Worm (Caenorhabditis elegans): ENCODE results near the gene Y38C1AA.1.

The Y38C1AA.1 gene

ce11 chrIV:172990-173389, 35.0 kb upstream of the Y38C1AA.1 start:
- TF ChIP-seq pha-4 (tag; optimal IDR thresholded peaks at IDR 0.05) (no peak), hmg-11 (tag; optimal IDR thresholded peaks at IDR 0.05) (no peak), fkh-10 (GFP tag; optimal IDR thresholded peaks at IDR 0.05) (no peak), tbx-2 (tag; optimal IDR thresholded peaks at IDR 0.05) (no peak), jun-1 (tag; optimal IDR thresholded peaks at IDR 0.05) (no peak), lin-15B (tag; optimal IDR thresholded peaks at IDR 0.05) (no peak), snpc-4 (tag; optimal IDR thresholded peaks at IDR 0.05) (no peak), skn-1 (tag; optimal IDR thresholded peaks at IDR 0.05) (no peak)

ce11 chrIV:174115-174514, 33.9 kb upstream of the Y38C1AA.1 start:
- TF ChIP-seq sea-2 (GFP tag; optimal IDR thresholded peaks at IDR 0.05) (no peak), snpc-4 (tag; optimal IDR thresholded peaks at IDR 0.05) (no peak), eor-1 (tag; optimal IDR thresholded peaks at IDR 0.05) (no peak), ceh-28 (tag; optimal IDR thresholded peaks at IDR 0.05) (no peak), jun-1 (tag; optimal IDR thresholded peaks at IDR 0.05) (no peak), nhr-12 (tag; optimal IDR thresholded peaks at IDR 0.05) (no peak), mml-1 (tag; optimal IDR thresholded peaks at IDR 0.05) (no peak), nhr-237 (tag; optimal IDR thresholded peaks at IDR 0.05) (no peak), ZK546.5 (tag; optimal IDR thresholded peaks at IDR 0.05) (no peak), ztf-11 (tag; optimal IDR thresholded peaks at IDR 0.05) (no peak), unc-39 (tag; optimal IDR thresholded peaks at IDR 0.05) (no peak), nfya-1 (tag; optimal IDR thresholded peaks at IDR 0.05; ENCODE audit: insufficient read depth) (no peak), elt-2 (tag; optimal IDR thresholded peaks at IDR 0.05) (no peak), nhr-11 (tag; optimal IDR thresholded peaks at IDR 0.05) (no peak), nhr-25 (tag; optimal IDR thresholded peaks at IDR 0.05) (no peak), unc-62 (GFP tag; optimal IDR thresholded peaks at IDR 0.05) (no peak)

ce11 chrIV:175698-176097, 32.3 kb upstream of the Y38C1AA.1 start:
- no peak for TF ChIP-seq nhr-67 (tag; optimal IDR thresholded peaks at IDR 0.05)
- TF ChIP-seq egl-5 (tag; optimal IDR thresholded peaks at IDR 0.05): no peak
- TF ChIP-seq ztf-11 (tag; optimal IDR thresholded peaks at IDR 0.05): no peak
- no peak for TF ChIP-seq nhr-28 (tag; optimal IDR thresholded peaks at IDR 0.05)
- no peak for TF ChIP-seq nhr-43 (tag; optimal IDR thresholded peaks at IDR 0.05; ENCODE audit: poor library complexity, severe bottlenecking)
- no peak for TF ChIP-seq fkh-10 (GFP tag; optimal IDR thresholded peaks at IDR 0.05)

ce11 chrIV:177487-177886, 30.5 kb upstream of the Y38C1AA.1 start:
- TF ChIP-seq nfya-1 (tag; optimal IDR thresholded peaks at IDR 0.05; ENCODE audit: insufficient read depth) (no peak), nhr-43 (tag; optimal IDR thresholded peaks at IDR 0.05; ENCODE audit: poor library complexity, severe bottlenecking) (no peak), aly-2 (tag; optimal IDR thresholded peaks at IDR 0.05) (no peak), unc-39 (tag; optimal IDR thresholded peaks at IDR 0.05) (no peak), nhr-23 (tag; optimal IDR thresholded peaks at IDR 0.05) (no peak), ztf-11 (tag; optimal IDR thresholded peaks at IDR 0.05) (no peak), skn-1 (tag; optimal IDR thresholded peaks at IDR 0.05) (no peak), sea-2 (GFP tag; optimal IDR thresholded peaks at IDR 0.05) (no peak), unc-62 (GFP tag; optimal IDR thresholded peaks at IDR 0.05) (no peak), ztf-4 (tag; optimal IDR thresholded peaks at IDR 0.05) (no peak), zag-1 (tag; optimal IDR thresholded peaks at IDR 0.05) (no peak), fkh-2 (tag; optimal IDR thresholded peaks at IDR 0.05) (no peak), nhr-11 (tag; optimal IDR thresholded peaks at IDR 0.05) (no peak), nhr-12 (tag; optimal IDR thresholded peaks at IDR 0.05) (no peak), ceh-28 (tag; optimal IDR thresholded peaks at IDR 0.05) (no peak)

- TF ChIP-seq pha-4 (tag; optimal IDR thresholded peaks at IDR 0.05) (no peak), nhr-77 (tag; optimal IDR thresholded peaks at IDR 0.05) (no peak), nfya-1 (tag; optimal IDR thresholded peaks at IDR 0.05; ENCODE audit: insufficient read depth) (no peak), nhr-43 (tag; optimal IDR thresholded peaks at IDR 0.05; ENCODE audit: poor library complexity, severe bottlenecking) (no peak), nhr-23 (tag; optimal IDR thresholded peaks at IDR 0.05) (no peak), daf-12 (tag; optimal IDR thresholded peaks at IDR 0.05) (no peak), snpc-4 (tag; optimal IDR thresholded peaks at IDR 0.05) (no peak), egl-5 (tag; optimal IDR thresholded peaks at IDR 0.05) (no peak), nhr-67 (tag; optimal IDR thresholded peaks at IDR 0.05) (no peak), aly-2 (tag; optimal IDR thresholded peaks at IDR 0.05) (no peak), ceh-9 (tag; optimal IDR thresholded peaks at IDR 0.05) (no peak), ama-1 (optimal IDR thresholded peaks at IDR 0.05) (no peak)
Measured at ce11 chrIV:178696-179095, 29.3 kb upstream of the Y38C1AA.1 start, which contains the start of gene tcl-2. TSS of gene tcl-2 (plus strand) at chrIV:179083.
